Fruit fly (Drosophila melanogaster) whole organism, pupa: Measurements from ENCODE around the gene obst-H.

Experiments
- CG10348 ChIP-seq: fragments of 200-800 bp; sonication (Bioruptor generic); IDR thresholded peaks from 2 replicates; pipeline ENCODE4 v1.3.6; 2022; ENCODE audit warnings: missing biosample characterization, missing genetic modification characterization
- CG12605 ChIP-seq: fragments of 200-800 bp; sonication (Bioruptor generic); IDR thresholded peaks from 2 replicates; pipeline ENCODE4 v1.3.6; 2022; ENCODE audit warnings: missing biosample characterization, missing genetic modification characterization
- CG13204 ChIP-seq: fragments of 200-800 bp; sonication (Bioruptor generic); optimal IDR thresholded peaks from 2 replicates; lab custom pipeline; 2018; ENCODE audit warnings: missing biosample characterization, mild to moderate bottlenecking, missing genetic modification characterization, moderate library complexity
- CG14655 ChIP-seq: fragments of 200-800 bp; sonication (Bioruptor generic); optimal IDR thresholded peaks from 3 replicates; lab custom pipeline; 2017; ENCODE audit warnings: mild to moderate bottlenecking, missing biosample characterization, missing genetic modification reagents, missing genetic modification characterization
- CG15710 ChIP-seq: fragments of 200-800 bp; sonication (Bioruptor generic); optimal IDR thresholded peaks from 2 replicates; lab custom pipeline; 2018; ENCODE audit warnings: missing biosample characterization, mild to moderate bottlenecking, missing genetic modification characterization, moderate library complexity
- CG17806 ChIP-seq: fragments of 200-800 bp; sonication (Bioruptor generic); optimal IDR thresholded peaks from 2 replicates; lab custom pipeline; 2018; ENCODE audit warnings: missing biosample characterization, mild to moderate bottlenecking, missing genetic modification characterization, moderate library complexity
- CG32121 ChIP-seq: fragments of 200-800 bp; sonication (Bioruptor generic); IDR thresholded peaks from 2 replicates; pipeline ENCODE4 v1.3.6; 2022; ENCODE audit warnings: missing biosample characterization, missing genetic modification characterization
- CG34367 ChIP-seq: fragments of 200-800 bp; sonication (Bioruptor generic); optimal IDR thresholded peaks from 2 replicates; lab custom pipeline; 2018; ENCODE audit warnings: missing biosample characterization, mild to moderate bottlenecking, missing genetic modification characterization
- CG4496 ChIP-seq: fragments of 200-800 bp; sonication (Bioruptor generic); IDR thresholded peaks from 3 replicates; pipeline ENCODE4 v1.3.6; 2022; ENCODE audit warnings: missing biosample characterization, missing genetic modification characterization
- CG8159 ChIP-seq: fragments of 200-800 bp; sonication (Bioruptor generic); optimal IDR thresholded peaks from 3 replicates; lab custom pipeline; 2018; ENCODE audit warnings: missing biosample characterization, mild to moderate bottlenecking, missing genetic modification characterization, moderate library complexity
- CG8301 ChIP-seq: fragments of 200-800 bp; sonication (Bioruptor generic); optimal IDR thresholded peaks from 2 replicates; lab custom pipeline; 2018; ENCODE audit warnings: missing biosample characterization, mild to moderate bottlenecking, missing genetic modification characterization
- CG9948 ChIP-seq: fragments of 200-800 bp; sonication (Bioruptor generic); optimal IDR thresholded peaks from 2 replicates; lab custom pipeline; 2018; ENCODE audit warnings: missing biosample characterization, mild to moderate bottlenecking, missing genetic modification characterization, moderate library complexity
- D1 ChIP-seq: fragments of 200-800 bp; sonication (Bioruptor generic); optimal IDR thresholded peaks from 2 replicates; lab custom pipeline; 2018; ENCODE audit warnings: missing biosample characterization, mild to moderate bottlenecking, missing genetic modification characterization, moderate library complexity
- EcR ChIP-seq: fragments of 200-800 bp; sonication (Bioruptor generic); optimal IDR thresholded peaks from 3 replicates; lab custom pipeline; 2019; ENCODE audit warnings: missing biosample characterization, missing genetic modification characterization, mild to moderate bottlenecking, moderate library complexity, missing genetic modification reagents
- Ets98B ChIP-seq: fragments of 200-800 bp; sonication (Bioruptor generic); IDR thresholded peaks from 2 replicates; pipeline ENCODE4 v1.3.6; 2022; ENCODE audit warnings: missing biosample characterization, missing genetic modification characterization
- Pif1A ChIP-seq: fragments of 200-800 bp; sonication (Bioruptor generic); optimal IDR thresholded peaks from 3 replicates; lab custom pipeline; 2016; ENCODE audit warnings: missing biosample characterization, missing genetic modification characterization
- Pif1B ChIP-seq: fragments of 200-800 bp; sonication (Bioruptor generic); optimal IDR thresholded peaks from 3 replicates; lab custom pipeline; 2016; ENCODE audit warnings: missing biosample characterization, missing genetic modification characterization
- Snoo ChIP-seq: fragments of 200-800 bp; sonication (Bioruptor generic); optimal IDR thresholded peaks from 3 replicates; lab custom pipeline; 2017; ENCODE audit warnings: missing biosample characterization, mild to moderate bottlenecking, missing genetic modification characterization, inconsistent platforms
- fd96Ca ChIP-seq: fragments of 200-800 bp; sonication (Bioruptor generic); IDR thresholded peaks from 3 replicates; pipeline ENCODE4 v1.3.6; 2022; ENCODE audit warnings: missing biosample characterization, missing genetic modification characterization
- gl ChIP-seq: fragments of 200-800 bp; sonication (Bioruptor generic); optimal IDR thresholded peaks from 2 replicates; lab custom pipeline; 2018; ENCODE audit warnings: missing biosample characterization, mild to moderate bottlenecking, missing genetic modification characterization
- rn ChIP-seq: fragments of 200-800 bp; sonication (Bioruptor generic); IDR thresholded peaks from 2 replicates; pipeline ENCODE4 v1.3.6; 2022; ENCODE audit warnings: missing biosample characterization, missing genetic modification characterization

The obst-H gene

DNA sequence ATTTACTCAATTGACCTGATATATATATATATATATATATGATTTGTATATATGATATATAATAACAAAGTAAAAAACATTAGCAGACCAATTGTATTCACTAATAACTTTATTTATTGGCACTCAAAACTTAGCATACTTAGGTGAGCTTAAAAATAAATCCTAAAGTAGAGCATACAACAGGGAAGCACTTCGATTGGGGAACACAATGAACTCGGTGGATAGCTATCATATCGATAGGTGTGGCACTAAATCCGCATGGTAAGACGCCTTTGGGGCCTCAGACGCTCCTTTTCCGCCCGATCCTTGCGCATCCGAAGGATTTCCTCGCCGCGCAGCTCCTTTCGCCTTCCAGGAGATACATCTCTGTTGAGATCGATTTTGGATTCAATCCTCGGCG lies 12.6 kb downstream of the obst-H start:
- TF ChIP-seq EcR (peak; percentile 53), CG8301 (tag; lab: Kevin White, UChicago) (no peak)

dm6 chr3L:15514814-15515495 lies 14.1 kb downstream of the obst-H start:
- TF ChIP-seq CG32121 = 0 out of 2 replicates have a peak, but pooled peaks have one; percentile 8
- TF ChIP-seq Ets98B (GFP tag; lab: Robert Waterston, UW) = no peak

dm6 chr3L:15514405-15514804 lies 14.6 kb downstream of the obst-H start:
- TF ChIP-seq CG8159 (tag; lab: Kevin White, UChicago) (no peak), CG17806 (tag; lab: Kevin White, UChicago) (no peak), Snoo (tag; lab: Kevin White, UChicago) (no peak), CG4496 (no peak), EcR (peak; percentile 83), CG14655 (GFP tag; lab: Kevin White, UChicago) (no peak), CG13204 (GFP tag; lab: Kevin White, UChicago) (no peak), CG9948 (tag; lab: Kevin White, UChicago) (no peak), Pif1B (GFP tag; lab: Kevin White, UChicago) (no peak), CG32121 (peak; percentile 43; the same call in 1 of the 2 replicates), CG12605 (GFP tag; lab: Robert Waterston, UW) (peak; percentile 60)

DNA sequence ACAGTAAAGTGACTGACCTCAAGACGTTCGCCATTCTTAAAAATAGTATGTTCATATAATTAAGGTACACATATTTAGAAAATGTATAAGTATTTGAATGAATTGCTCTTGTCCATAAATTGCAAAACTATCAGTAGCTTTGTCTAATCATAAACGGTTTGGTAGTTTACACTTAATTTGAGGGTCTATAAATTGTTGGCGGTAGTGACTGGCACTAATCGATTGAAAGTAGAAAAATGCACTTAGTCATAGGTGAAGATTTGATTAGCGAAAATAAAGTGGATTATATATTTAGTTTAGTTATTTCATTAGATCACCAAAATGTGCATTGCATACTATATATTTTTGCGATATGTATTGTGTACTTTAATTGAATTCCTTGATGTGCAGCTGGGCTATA lies 15.3 kb downstream of the obst-H start:
- TF ChIP-seq D1 (tag; lab: Kevin White, UChicago) (no peak), CG14655 (GFP tag; lab: Kevin White, UChicago) (no peak), CG32121 (no peak), rn (GFP tag; lab: Robert Waterston, UW) (no peak), CG9948 (tag; lab: Kevin White, UChicago) (no peak), CG4496 (no peak), Snoo (tag; lab: Kevin White, UChicago) (no peak), Ets98B (GFP tag; lab: Robert Waterston, UW) (no peak), CG13204 (GFP tag; lab: Kevin White, UChicago) (no peak), EcR (no peak), Pif1A (no peak), CG12605 (GFP tag; lab: Robert Waterston, UW) (no peak), gl (tag; lab: Kevin White, UChicago) (no peak), fd96Ca (GFP tag; lab: Robert Waterston, UW) (no peak), CG8159 (tag; lab: Kevin White, UChicago) (no peak), CG8301 (tag; lab: Kevin White, UChicago) (no peak)

DNA sequence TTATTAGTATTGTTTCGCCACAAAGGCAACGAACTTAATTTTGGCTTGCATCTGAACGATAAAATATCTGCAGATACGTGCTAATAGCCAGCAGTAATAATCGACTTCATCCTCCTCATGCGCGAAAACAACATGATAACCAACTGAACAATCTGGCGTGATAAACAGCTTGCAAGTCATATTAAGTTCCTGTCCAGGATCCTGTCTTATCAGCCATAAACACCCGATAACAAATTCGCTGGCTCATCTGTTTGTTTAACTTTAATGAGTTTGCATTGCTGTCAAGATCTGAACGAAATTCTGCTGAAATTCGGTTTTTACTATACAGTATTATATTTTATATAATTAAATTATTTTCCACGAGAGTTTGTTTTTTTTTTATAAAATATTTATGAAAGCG lies 15.8 kb downstream of the obst-H start:
- TF ChIP-seq CG10348 (no peak), Ets98B (GFP tag; lab: Robert Waterston, UW) (no peak), EcR (no peak), CG17806 (tag; lab: Kevin White, UChicago) (no peak), CG8159 (tag; lab: Kevin White, UChicago) (no peak), fd96Ca (GFP tag; lab: Robert Waterston, UW) (no peak), CG13204 (GFP tag; lab: Kevin White, UChicago) (no peak), Snoo (tag; lab: Kevin White, UChicago) (no peak), rn (GFP tag; lab: Robert Waterston, UW) (no peak), Pif1A (no peak)

DNA sequence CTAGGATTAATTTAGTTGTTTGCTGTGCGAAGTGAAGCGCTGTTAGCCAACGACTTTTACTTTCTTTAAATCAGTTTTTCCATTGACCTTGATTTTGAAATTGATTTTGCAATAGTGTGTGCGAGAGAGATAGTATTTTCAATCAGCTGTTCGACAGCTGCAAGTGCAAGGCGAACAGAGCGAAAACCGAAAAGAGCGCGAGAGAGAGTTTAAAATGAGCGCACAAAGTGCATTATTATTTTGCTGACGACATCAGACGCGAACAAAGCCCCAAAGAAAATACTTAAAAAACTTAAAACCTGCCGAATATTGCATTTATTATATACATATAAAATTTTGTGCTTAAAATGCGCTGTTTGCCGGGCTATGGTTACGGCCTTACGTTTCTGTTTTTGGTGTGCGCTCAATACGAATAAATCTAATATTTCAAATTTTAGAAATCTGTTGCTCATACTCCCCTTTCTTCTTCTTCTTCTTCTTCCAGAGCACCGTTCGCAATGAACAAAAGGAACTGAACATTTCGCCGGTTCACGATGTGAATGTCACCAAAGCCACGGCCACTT lies 17.3 kb downstream of the obst-H start:
- TF ChIP-seq EcR (peak; percentile 68), CG15710 (tag; lab: Kevin White, UChicago) (peak; percentile 2), Pif1B (GFP tag; lab: Kevin White, UChicago) (peak; percentile 32), CG12605 (GFP tag; lab: Robert Waterston, UW) (no peak)
- TF ChIP-seq, all 21 proteins: peak for 3

dm6 chr3L:15510787-15511186 lies 18.3 kb downstream of the obst-H start, which contains the start of gene MsrA:
Gene MsrA, plus strand, starts transcription at chr3L:15511052.
- TF ChIP-seq CG10348 = no peak
- TF ChIP-seq Ets98B (GFP tag; lab: Robert Waterston, UW) = no peak
- no peak for TF ChIP-seq CG17806 (tag; lab: Kevin White, UChicago)
- peak; percentile 9 for TF ChIP-seq Pif1A
- no peak for TF ChIP-seq CG13204 (GFP tag; lab: Kevin White, UChicago)
- TF ChIP-seq CG9948 (tag; lab: Kevin White, UChicago) = no peak
- no peak for TF ChIP-seq CG15710 (tag; lab: Kevin White, UChicago)
- no peak for TF ChIP-seq D1 (tag; lab: Kevin White, UChicago)
- TF ChIP-seq Pif1B (GFP tag; lab: Kevin White, UChicago) = peak; percentile 15
- TF ChIP-seq Snoo (tag; lab: Kevin White, UChicago) = no peak
- TF ChIP-seq rn (GFP tag; lab: Robert Waterston, UW) = no peak
- no peak for TF ChIP-seq CG8159 (tag; lab: Kevin White, UChicago)
- TF ChIP-seq CG4496 = no peak
- peak; percentile 1 for TF ChIP-seq EcR
- no peak for TF ChIP-seq CG8301 (tag; lab: Kevin White, UChicago)
- peak; percentile 30; the same call in 1 of the 2 replicates for TF ChIP-seq CG12605 (GFP tag; lab: Robert Waterston, UW)
- no peak for TF ChIP-seq CG14655 (GFP tag; lab: Kevin White, UChicago)
- peak; percentile 18 for TF ChIP-seq gl (tag; lab: Kevin White, UChicago)
- TF ChIP-seq CG34367 (tag; lab: Kevin White, UChicago) = no peak
- no peak for TF ChIP-seq fd96Ca (GFP tag; lab: Robert Waterston, UW)
- TF ChIP-seq CG32121 = no peak
- TF ChIP-seq, all 21 proteins: peak for 5
